Worm (Caenorhabditis elegans) whole organism, young adult: Measurements from ENCODE around the gene Y71H2B.11.
"Not testable (repeated sequence)": the region's sequence is repeated elsewhere in the genome, so short reads cannot be mapped to it uniquely, and the experiment has no call there.

ENCODE experiments used
- F10E7.11 ChIP-seq: sonication (generic microtip); optimal IDR thresholded peaks from 2 replicates; lab custom pipeline; 2017; ENCODE audit warnings: mild to moderate bottlenecking, missing genetic modification characterization, moderate library complexity, missing compliant biosample characterization
- ama-1 ChIP-seq, 3 experiments: fragments of 150-350 bp in 1 of 3; sonication (generic microtip) in 2 of 3; optimal IDR thresholded peaks; 2 replicates each; lab custom pipeline; 2014 to 2018; ENCODE audit warnings: missing biosample characterization in 2 of 3, missing genetic modification characterization in 2 of 3, missing genetic modification reagents in 2 of 3
- ets-4 ChIP-seq: fragments of 200-800 bp; sonication (Bioruptor generic); optimal IDR thresholded peaks from 2 replicates; lab custom pipeline; 2018; ENCODE audit warnings: mild to moderate bottlenecking, missing genetic modification characterization, missing compliant biosample characterization
- madf-6 ChIP-seq: fragments of 200-800 bp; sonication (Bioruptor generic); IDR thresholded peaks from 2 replicates; pipeline ENCODE4 v1.3.6; 2022; ENCODE audit warnings: missing genetic modification reagents, missing genetic modification characterization, missing compliant biosample characterization
- nfya-1 ChIP-seq: sonication (generic microtip); optimal IDR thresholded peaks from 2 replicates; lab custom pipeline; 2017; ENCODE audit warnings: antibody characterized with exemption, missing compliant biosample characterization, missing genetic modification characterization, borderline replicate concordance; ENCODE audit not compliant: insufficient read depth
- sptf-2 ChIP-seq: fragments of 200-800 bp; sonication (Bioruptor generic); optimal IDR thresholded peaks from 2 replicates; lab custom pipeline; 2018; ENCODE audit warnings: mild to moderate bottlenecking, missing genetic modification characterization, missing compliant biosample characterization
- tbx-9 ChIP-seq: sonication (generic microtip); optimal IDR thresholded peaks from 2 replicates; lab custom pipeline; 2016; ENCODE audit warnings: borderline replicate concordance, missing genetic modification characterization, inconsistent platforms, missing compliant biosample characterization
- unc-62 ChIP-seq: fragments of 150-350 bp; optimal IDR thresholded peaks from 2 replicates; lab custom pipeline; 2014; ENCODE audit warnings: missing biosample characterization, missing genetic modification reagents, missing genetic modification characterization

- not testable (repeated sequence) for TF ChIP-seq unc-62; F10E7.11; ets-4; tbx-9 (tag; lab: Kevin White, UChicago); madf-6 (GFP tag; lab: Robert Waterston, UW); nfya-1; sptf-2; ama-1 (optimal IDR thresholded peaks at IDR 0.05; lab: Kevin White, UChicago); ama-1 (GFP tag; optimal IDR thresholded peaks at IDR 0.05; lab: Kevin White, UChicago)
These were observed 39.9 kb upstream of the Y71H2B.11 start, which contains the start of gene Y54F10AM.11 for ce11 chrIII:2563883-2564282.
